Worm (Caenorhabditis elegans): ENCODE results near the gene lys-5.

Gene lys-5

ce11 chrIV:11592820-11593219 is 32.6 kb downstream of the lys-5 start (continued):
- peak; percentile 24 for TF ChIP-seq swsn-7 (tag; optimal IDR thresholded peaks at IDR 0.05)

DNA sequence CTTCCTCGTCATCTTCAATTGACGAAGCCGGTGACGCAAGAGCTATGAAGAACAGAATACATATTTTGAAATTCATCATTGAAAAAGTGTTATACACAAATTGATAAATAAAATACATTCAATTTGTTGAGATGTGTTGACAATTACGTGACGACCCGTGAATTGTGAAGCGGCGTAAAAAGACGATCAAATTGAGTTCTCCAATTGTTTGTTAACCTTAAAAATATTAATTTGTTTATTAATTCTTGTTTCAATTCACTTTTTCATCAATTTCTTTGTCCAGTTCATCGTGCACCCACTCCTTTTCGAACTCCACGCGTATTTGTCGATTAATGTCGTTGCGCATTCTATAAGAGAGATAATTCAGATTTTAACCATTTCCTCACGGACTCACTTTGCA is 33.2 kb downstream of the lys-5 start, which contains the start of gene spe-36:
Gene spe-36 (minus strand): TSS at position 101 of the 400 bp plus-strand sequence.
- TF ChIP-seq C04F5.9 (tag; optimal IDR thresholded peaks at IDR 0.05) (no peak), efl-1 (optimal IDR thresholded peaks at IDR 0.05) (no peak), efl-1 (GFP tag; optimal IDR thresholded peaks at IDR 0.05 in 1 of 2) (no peak), unc-98 (GFP tag; IDR thresholded peaks at IDR 0.05) (no peak), jun-1 (tag; optimal IDR thresholded peaks at IDR 0.05) (no peak), ama-1 (optimal IDR thresholded peaks at IDR 0.05) (no peak), pag-3 (tag; optimal IDR thresholded peaks at IDR 0.05; ENCODE audit: borderline replicate concordance, insufficient read depth) (no peak), nhr-28 (tag; optimal IDR thresholded peaks at IDR 0.05) (no peak), lin-39 (tag; optimal IDR thresholded peaks at IDR 0.05) (no peak), irx-1 (tag; optimal IDR thresholded peaks at IDR 0.05) (no peak)

DNA sequence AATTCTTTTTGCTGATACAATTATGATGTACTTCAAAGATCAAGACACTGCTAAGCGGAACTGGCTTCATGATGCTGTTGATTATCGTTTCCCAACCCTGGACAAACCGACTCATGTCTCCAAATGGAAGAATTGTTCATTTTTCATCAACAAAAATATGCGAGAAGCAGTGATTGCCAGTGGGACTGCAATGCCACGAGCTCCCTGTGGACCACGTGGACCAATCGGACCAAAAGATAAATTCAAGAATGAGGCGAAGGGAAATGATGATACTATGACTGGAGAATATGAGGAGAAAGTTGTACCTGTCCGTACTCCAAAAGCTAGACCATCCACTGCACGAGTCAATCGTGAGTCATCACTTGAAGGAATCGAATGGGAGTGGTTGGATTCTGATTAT is 38.9 kb downstream of the lys-5 start:
- TF ChIP-seq jun-1 (tag; optimal IDR thresholded peaks at IDR 0.05) (no peak), mab-9 (GFP tag; IDR thresholded peaks at IDR 0.05) (no peak), lsy-2 (tag; optimal IDR thresholded peaks at IDR 0.05) (no peak)

ce11 chrIV:11584853-11585252 is 40.5 kb downstream of the lys-5 start:
- TF ChIP-seq lin-14 (GFP tag; optimal IDR thresholded peaks at IDR 0.05) (peak; percentile 3), elt-2 (tag; optimal IDR thresholded peaks at IDR 0.05) (no peak)

DNA sequence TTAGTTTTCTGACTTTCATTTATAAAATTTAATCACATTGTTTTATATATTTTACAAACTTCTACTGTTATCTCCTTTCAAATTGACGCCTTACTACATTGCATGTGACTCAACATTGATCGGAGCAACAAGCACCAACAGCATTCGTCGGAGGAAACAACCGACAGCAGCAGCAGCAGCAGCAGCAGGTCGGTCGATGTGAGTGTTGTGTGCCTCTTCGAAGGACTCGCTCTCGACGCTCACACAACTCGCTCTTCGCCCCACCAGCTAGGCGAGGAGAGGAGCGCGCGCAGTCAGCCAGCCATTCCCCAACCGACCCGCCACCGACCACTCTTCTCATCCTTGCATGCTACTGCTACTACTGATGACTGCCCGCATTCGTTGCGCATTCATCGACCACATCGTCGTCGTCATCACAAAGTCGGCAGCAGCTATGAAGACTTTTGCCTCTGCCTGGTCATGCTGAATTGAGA is 41.4 kb downstream of the lys-5 start, which contains the start of gene F12F6.1:
Gene F12F6.1 (plus strand): TSS at position 51 of the 473 bp plus-strand sequence.
- TF ChIP-seq elt-2 (tag; optimal IDR thresholded peaks at IDR 0.05) (peak; percentile 52), lin-14 (GFP tag; optimal IDR thresholded peaks at IDR 0.05) (peak; percentile 25), C34B4.2 (tag; optimal IDR thresholded peaks at IDR 0.05) (no peak), isw-1 (GFP tag; IDR thresholded peaks at IDR 0.05) (no peak), unc-30 (tag; optimal IDR thresholded peaks at IDR 0.05) (no peak), elt-3 (tag; optimal IDR thresholded peaks at IDR 0.05) (no peak), fos-1 (tag; optimal IDR thresholded peaks at IDR 0.05) (no peak), ets-5 (GFP tag; IDR thresholded peaks at IDR 0.05) (no peak), fkh-8 (tag; optimal IDR thresholded peaks at IDR 0.05) (peak; percentile 16), nhr-90 (tag; optimal IDR thresholded peaks at IDR 0.05; ENCODE audit: poor library complexity) (no peak), rnt-1 (tag; optimal IDR thresholded peaks at IDR 0.05) (peak; percentile 2), lsy-2 (tag; optimal IDR thresholded peaks at IDR 0.05) (no peak)

DNA sequence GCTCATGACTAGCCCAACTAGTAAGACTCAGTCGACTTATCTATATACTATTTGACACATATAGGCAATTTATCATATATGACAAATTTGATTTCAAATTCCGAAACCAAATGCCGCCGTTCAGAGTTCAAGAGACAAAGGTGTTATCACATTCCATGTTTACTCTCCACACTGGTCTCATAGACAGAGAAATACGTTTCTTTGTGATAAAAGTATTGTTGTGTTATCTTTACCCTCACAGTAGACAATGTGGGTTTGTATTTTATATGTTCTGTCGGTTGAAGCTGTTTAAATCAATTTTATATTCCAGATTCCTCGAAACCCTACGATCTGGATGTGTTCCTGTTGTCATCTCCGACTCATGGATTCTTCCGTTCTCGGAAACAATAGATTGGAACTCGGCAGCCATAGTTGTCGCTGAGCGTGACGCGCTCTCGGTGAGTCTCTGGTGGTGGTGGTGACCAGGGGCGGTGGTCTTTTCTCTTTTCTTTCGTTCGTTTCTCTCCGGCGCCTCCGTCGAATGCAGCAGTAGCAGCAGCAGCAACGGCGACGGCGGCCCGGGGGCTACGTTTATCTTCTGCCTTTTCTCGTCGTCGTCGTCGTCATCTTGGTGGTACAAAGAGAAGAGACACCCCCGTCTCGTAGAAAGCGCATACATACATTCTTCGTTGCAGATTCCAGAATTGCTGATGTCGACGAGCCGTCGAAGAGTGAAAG is 42.8 kb downstream of the lys-5 start:
- TF ChIP-seq lin-14 (GFP tag; optimal IDR thresholded peaks at IDR 0.05) (peak; percentile 0), pax-3 (tag; optimal IDR thresholded peaks at IDR 0.05) (no peak), efl-1 (optimal IDR thresholded peaks at IDR 0.05) (no peak), efl-1 (GFP tag; optimal IDR thresholded peaks at IDR 0.05 in 1 of 2) (peak in 1 of 2 experiments; percentile 78), elt-2 (tag; optimal IDR thresholded peaks at IDR 0.05) (peak; percentile 44), unc-86 (tag; optimal IDR thresholded peaks at IDR 0.05) (no peak)

DNA sequence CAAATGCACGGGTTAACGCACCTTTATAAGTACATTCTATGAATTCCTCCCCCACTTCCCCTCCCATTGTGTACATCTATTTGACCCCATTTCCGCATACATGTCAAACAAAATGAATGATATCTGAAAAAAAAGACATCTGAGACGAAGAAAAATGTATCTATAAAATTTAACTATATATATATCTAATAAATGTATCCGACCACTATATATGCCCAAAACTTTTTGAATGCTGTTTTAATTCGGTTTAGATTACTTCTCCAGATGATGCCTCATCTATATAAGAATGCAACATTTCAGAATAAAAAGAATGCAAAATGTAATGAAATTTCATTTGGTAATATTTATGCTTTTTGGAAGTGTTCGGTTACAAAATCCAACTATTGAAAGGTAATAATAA is 46.9 kb downstream of the lys-5 start, which contains the start of gene rib-1:
Gene rib-1 (plus strand): TSS at position 301 of the 400 bp plus-strand sequence.
- TF ChIP-seq pag-3 (tag; optimal IDR thresholded peaks at IDR 0.05; ENCODE audit: borderline replicate concordance, insufficient read depth) (no peak), nhr-84 (tag; optimal IDR thresholded peaks at IDR 0.05) (no peak), nhr-77 (tag; optimal IDR thresholded peaks at IDR 0.05) (no peak), dsc-1 (tag; optimal IDR thresholded peaks at IDR 0.05) (peak; percentile 60), egl-27 (tag; optimal IDR thresholded peaks at IDR 0.05) (no peak)

All from whole organism, L1 larva.